Worm (Caenorhabditis elegans): Measurements from ENCODE around the gene F47D12.7.

DNA sequence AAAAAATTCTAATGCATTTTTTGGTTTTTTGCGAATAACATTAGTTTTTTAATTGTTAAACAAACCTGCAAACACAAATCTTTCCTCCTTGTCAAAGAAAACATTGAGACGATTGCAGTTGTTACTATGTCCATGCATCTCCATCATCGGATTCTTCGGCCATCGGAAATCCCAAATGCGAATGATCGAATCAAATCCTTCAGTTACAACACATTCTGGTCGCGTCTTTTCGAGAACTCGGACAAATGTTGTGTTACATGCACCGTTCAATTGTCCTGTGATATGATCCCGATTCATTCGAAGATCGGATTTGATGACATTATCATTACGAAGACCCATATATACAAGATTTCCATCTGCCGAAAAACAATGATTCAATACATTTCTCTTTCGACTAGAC lies 4.5 kb upstream of the F47D12.7 start:
- no peak for TF ChIP-seq ama-1 (optimal IDR thresholded peaks at IDR 0.05)
- TF ChIP-seq scrt-1 (GFP tag; IDR thresholded peaks at IDR 0.05) = no peak
- TF ChIP-seq hnd-1 (tag; optimal IDR thresholded peaks at IDR 0.05) = no peak
- no peak for TF ChIP-seq aly-1 (tag; optimal IDR thresholded peaks at IDR 0.05)
- no peak for TF ChIP-seq pes-1 (GFP tag; IDR thresholded peaks at IDR 0.05)
- no peak for TF ChIP-seq ets-7 (tag; optimal IDR thresholded peaks at IDR 0.05)

Data from whole organism, early embryonic.